Worm (Caenorhabditis elegans): ENCODE measurements around the gene gnrr-4.

gnrr-4 gene

DNA sequence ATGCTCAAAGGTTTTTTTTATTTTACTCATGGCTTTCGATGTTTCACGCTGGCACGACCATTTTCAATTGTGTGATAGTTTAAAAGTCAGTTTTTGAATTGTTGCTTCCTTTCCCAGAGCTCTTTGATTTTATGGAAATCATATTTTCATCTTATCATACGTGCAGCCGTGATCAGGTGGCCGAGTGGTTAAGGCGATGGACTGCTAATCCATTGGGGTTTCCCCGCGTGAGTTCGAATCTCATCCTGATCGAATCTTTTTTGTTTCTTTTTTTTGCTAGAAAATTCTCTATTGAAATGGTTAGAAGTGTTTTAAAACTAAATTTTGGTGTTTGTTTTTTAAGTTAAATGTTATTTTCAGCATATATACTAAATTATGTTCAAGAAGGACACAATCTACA lies 33.9 kb downstream of the gnrr-4 start (continued):
- TF ChIP-seq ceh-40 (GFP tag; IDR thresholded peaks at IDR 0.05) (peak; percentile 58; the same call in 1 of the 2 replicates), rcor-1 (GFP tag; IDR thresholded peaks at IDR 0.05) (peak; percentile 30; the same call in 1 of the 2 replicates), nhr-120 (GFP tag; IDR thresholded peaks at IDR 0.05) (0 out of 2 replicates have a peak, but pooled peaks have one; percentile 38), him-1 (tag; optimal IDR thresholded peaks at IDR 0.05) (peak; percentile 48), ztf-25 (GFP tag; IDR thresholded peaks at IDR 0.05) (peak; percentile 54; the same call in 1 of the 2 replicates), B0261.1 (tag; optimal IDR thresholded peaks at IDR 0.05) (peak; percentile 83), mxl-1 (tag; optimal IDR thresholded peaks at IDR 0.05) (peak; percentile 21), lir-1 (GFP tag; conservative IDR thresholded peaks at IDR 0.05) (no peak), attf-3 (GFP tag; conservative IDR thresholded peaks at IDR 0.05) (no peak), unc-62 (GFP tag; optimal IDR thresholded peaks at IDR 0.05) (no peak), D2030.7 (GFP tag; IDR thresholded peaks at IDR 0.05) (peak; percentile 82), ztf-22 (GFP tag; optimal IDR thresholded peaks at IDR 0.05) (no peak), ZK185.1 (tag; optimal IDR thresholded peaks at IDR 0.05; ENCODE audit: poor library complexity, severe bottlenecking) (peak; percentile 4), let-607 (tag; optimal IDR thresholded peaks at IDR 0.05) (peak in 1 of 2 experiments; percentile 1), hrde-1 (tag; optimal IDR thresholded peaks at IDR 0.05; ENCODE audit: borderline replicate concordance) (no peak), mes-4 (tag; optimal IDR thresholded peaks at IDR 0.05) (peak; percentile 22), nhr-90 (tag; optimal IDR thresholded peaks at IDR 0.05) (peak; percentile 41), athp-1 (tag; optimal IDR thresholded peaks at IDR 0.05) (no peak), snpc-4 (GFP tag; optimal IDR thresholded peaks at IDR 0.05) (peak; percentile 31), snpc-4 (tag; optimal IDR thresholded peaks at IDR 0.05) (peak in 1 of 4 experiments; percentile 56), snpc-1.3 (tag; optimal IDR thresholded peaks at IDR 0.05; ENCODE audit: insufficient read depth) (peak; percentile 45), nhr-27 (tag; optimal IDR thresholded peaks at IDR 0.05) (no peak), F37B4.10 (GFP tag; IDR thresholded peaks at IDR 0.05) (no peak)

DNA sequence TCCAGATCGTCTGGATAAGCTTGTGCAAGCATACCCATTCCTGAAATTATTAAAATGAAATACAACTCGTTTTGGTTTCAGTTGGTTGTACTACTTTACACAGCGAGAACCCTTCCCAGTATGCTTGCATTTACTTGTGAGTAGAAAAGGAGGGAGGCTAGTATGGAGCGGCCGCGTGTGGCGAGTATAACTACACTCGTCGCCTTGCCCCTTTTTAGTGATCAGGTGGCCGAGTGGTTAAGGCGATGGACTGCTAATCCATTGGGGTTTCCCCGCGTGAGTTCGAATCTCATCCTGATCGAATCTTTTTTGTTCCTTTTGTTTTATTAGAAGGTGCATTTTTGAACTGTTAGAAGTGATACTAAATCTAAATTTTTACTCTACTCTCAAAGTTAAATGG lies 35.3 kb downstream of the gnrr-4 start:
- peak; percentile 58 for TF ChIP-seq B0035.1 (tag; optimal IDR thresholded peaks at IDR 0.05)
- TF ChIP-seq F22D6.2 (tag; optimal IDR thresholded peaks at IDR 0.05): no peak
- TF ChIP-seq F57A8.1 (GFP tag; optimal IDR thresholded peaks at IDR 0.05): peak; percentile 77
- TF ChIP-seq F39B2.1 (GFP tag; IDR thresholded peaks at IDR 0.05): no peak
- TF ChIP-seq rcor-1 (GFP tag; IDR thresholded peaks at IDR 0.05): peak; percentile 84
- TF ChIP-seq attf-3 (GFP tag; conservative IDR thresholded peaks at IDR 0.05): peak; percentile 57; the same call in 1 of the 2 replicates
- TF ChIP-seq ztf-28 (GFP tag; IDR thresholded peaks at IDR 0.05): peak; percentile 75; the same call in 1 of the 2 replicates
- TF ChIP-seq unc-130 (GFP tag; optimal IDR thresholded peaks at IDR 0.05): peak; percentile 59
- peak; percentile 90 for TF ChIP-seq nhr-90 (tag; optimal IDR thresholded peaks at IDR 0.05)
- no peak for TF ChIP-seq unc-62 (GFP tag; optimal IDR thresholded peaks at IDR 0.05)
- TF ChIP-seq madf-6 (GFP tag; IDR thresholded peaks at IDR 0.05): peak; percentile 63
- 0 out of 2 replicates have a peak, but pooled peaks have one; percentile 20 for TF ChIP-seq aptf-2 (GFP tag; conservative IDR thresholded peaks at IDR 0.05)
- TF ChIP-seq tbx-9 (tag; optimal IDR thresholded peaks at IDR 0.05; ENCODE audit: borderline replicate concordance): no peak
- TF ChIP-seq hrde-1 (tag; optimal IDR thresholded peaks at IDR 0.05; ENCODE audit: borderline replicate concordance): peak; percentile 56
- TF ChIP-seq efl-1 (GFP tag; optimal IDR thresholded peaks at IDR 0.05): no peak
- TF ChIP-seq athp-1 (tag; optimal IDR thresholded peaks at IDR 0.05): peak; percentile 74
- TF ChIP-seq lin-26 (GFP tag; IDR thresholded peaks at IDR 0.05): peak; percentile 94
- TF ChIP-seq lsl-1 (GFP tag; optimal IDR thresholded peaks at IDR 0.05): no peak
- 0 out of 2 replicates have a peak, but pooled peaks have one; percentile 31 for TF ChIP-seq hsf-1 (GFP tag; IDR thresholded peaks at IDR 0.05)
- TF ChIP-seq hlh-26 (GFP tag; conservative IDR thresholded peaks at IDR 0.05): no peak
- no peak for TF ChIP-seq ama-1 (optimal IDR thresholded peaks at IDR 0.05)
- TF ChIP-seq ama-1 (GFP tag; optimal IDR thresholded peaks at IDR 0.05): peak in 1 of 2 experiments; percentile 65
- 0 out of 2 replicates have a peak, but pooled peaks have one; percentile 35 for TF ChIP-seq cebp-2 (GFP tag; IDR thresholded peaks at IDR 0.05)
- peak; percentile 10 for TF ChIP-seq F23B12.7 (tag; optimal IDR thresholded peaks at IDR 0.05; ENCODE audit: insufficient read depth)
- no peak for TF ChIP-seq ceh-58 (GFP tag; IDR thresholded peaks at IDR 0.05)
- TF ChIP-seq nhr-120 (GFP tag; IDR thresholded peaks at IDR 0.05): peak; percentile 89
- TF ChIP-seq ekl-4 (GFP tag; IDR thresholded peaks at IDR 0.05): peak; percentile 69
- peak; percentile 85 for TF ChIP-seq F52B5.7 (tag; optimal IDR thresholded peaks at IDR 0.05)
- TF ChIP-seq ccch-3 (GFP tag; optimal IDR thresholded peaks at IDR 0.05): no peak
- peak; percentile 29 for TF ChIP-seq tlf-1 (GFP tag; optimal IDR thresholded peaks at IDR 0.05)

Data from whole organism, young adult.